Worm (Caenorhabditis elegans) whole organism, L4 larva: ENCODE results near the gene oac-15.
A peak's percentile ranks its signal among the peaks of the same experiment; 100 is the strongest.

Experiments used
- D1046.2 ChIP-seq: fragments of 200-800 bp; sonication (Bioruptor generic); IDR thresholded peaks from 2 replicates; pipeline ENCODE4 v1.3.6; 2022; ENCODE audit warnings: missing genetic modification characterization, missing compliant biosample characterization
- F37D6.2 ChIP-seq: sonication (generic microtip); optimal IDR thresholded peaks from 2 replicates; lab custom pipeline; 2016; ENCODE audit warnings: mild to moderate bottlenecking, missing genetic modification characterization, missing compliant biosample characterization
- F44E2.7 ChIP-seq: fragments of 200-800 bp; sonication (Bioruptor generic); IDR thresholded peaks from 2 replicates; pipeline ENCODE4 v2.1.2; 2022; ENCODE audit warnings: missing genetic modification characterization, missing compliant biosample characterization
- R02D3.7 ChIP-seq: fragments of 150-350 bp; sonication (generic microtip); optimal IDR thresholded peaks from 3 replicates; lab custom pipeline; 2014; ENCODE audit warnings: missing biosample characterization, missing genetic modification characterization
- T20F7.1 ChIP-seq: fragments of 200-800 bp; sonication (Bioruptor generic); optimal IDR thresholded peaks from 2 replicates; lab custom pipeline; 2018; ENCODE audit warnings: mild to moderate bottlenecking, missing genetic modification characterization, missing compliant biosample characterization
- Y5F2A.4 ChIP-seq: fragments of 200-800 bp; sonication (Bioruptor generic); optimal IDR thresholded peaks from 2 replicates; lab custom pipeline; 2018; ENCODE audit warnings: mild to moderate bottlenecking, missing genetic modification characterization, missing compliant biosample characterization
- Y75B8A.6 ChIP-seq: fragments of 200-800 bp; sonication (Bioruptor generic); IDR thresholded peaks from 2 replicates; pipeline ENCODE4 v1.3.6; 2022; ENCODE audit warnings: missing genetic modification reagents, missing genetic modification characterization, missing compliant biosample characterization
- ZK337.2 ChIP-seq: fragments of 200-800 bp; sonication (Bioruptor generic); IDR thresholded peaks from 2 replicates; pipeline ENCODE4 v1.3.6; 2022; ENCODE audit warnings: missing genetic modification reagents, missing genetic modification characterization, missing compliant biosample characterization
- aha-1 ChIP-seq: fragments of 150-350 bp; peaks from one replicate; lab custom pipeline; 2014; ENCODE audit warnings: missing biosample characterization, missing genetic modification characterization
- aly-2 ChIP-seq: sonication (generic microtip); optimal IDR thresholded peaks from 2 replicates; lab custom pipeline; 2018; ENCODE audit warnings: missing biosample characterization, missing genetic modification characterization
- arid-1 ChIP-seq: fragments of 200-800 bp; sonication (Bioruptor generic); conservative IDR thresholded peaks from 2 replicates; pipeline ENCODE4 v1.3.6; 2022; ENCODE audit warnings: missing genetic modification reagents, missing genetic modification characterization, missing compliant biosample characterization
- ceh-20 ChIP-seq: fragments of 200-800 bp; sonication (Bioruptor generic); IDR thresholded peaks from 2 replicates; pipeline ENCODE4 v1.3.6; 2022; ENCODE audit warnings: missing genetic modification reagents, missing genetic modification characterization, missing compliant biosample characterization
- ceh-28 ChIP-seq: fragments of 150-350 bp; optimal IDR thresholded peaks from 2 replicates; lab custom pipeline; 2014; ENCODE audit warnings: missing biosample characterization, missing genetic modification reagents, missing genetic modification characterization
- ceh-32 ChIP-seq: sonication (generic microtip); optimal IDR thresholded peaks from 2 replicates; lab custom pipeline; 2016; ENCODE audit warnings: mild to moderate bottlenecking, missing genetic modification characterization, missing compliant biosample characterization; ENCODE audit not compliant: poor library complexity
- ceh-62 ChIP-seq: sonication (generic microtip); optimal IDR thresholded peaks from 2 replicates; lab custom pipeline; 2017; ENCODE audit warnings: missing biosample characterization, missing genetic modification characterization
- ceh-82 ChIP-seq: sonication (generic microtip); optimal IDR thresholded peaks from 2 replicates; lab custom pipeline; 2017; ENCODE audit warnings: missing biosample characterization, missing genetic modification characterization
- cey-2 ChIP-seq: sonication (generic microtip); optimal IDR thresholded peaks from 3 replicates; lab custom pipeline; 2017; ENCODE audit warnings: missing genetic modification characterization, mild to moderate bottlenecking, missing compliant biosample characterization, antibody characterized with exemption, borderline replicate concordance; ENCODE audit not compliant: insufficient read depth
- daf-12 ChIP-seq: fragments of 150-350 bp; optimal IDR thresholded peaks from 2 replicates; lab custom pipeline; 2014; ENCODE audit warnings: missing biosample characterization, missing genetic modification reagents, missing genetic modification characterization
- daf-8 ChIP-seq: fragments of 200-800 bp; sonication (Bioruptor generic); IDR thresholded peaks from 2 replicates; pipeline ENCODE4 v1.3.6; 2022; ENCODE audit warnings: missing genetic modification characterization, missing compliant biosample characterization
- dmd-6 ChIP-seq: fragments of 200-800 bp; sonication (Bioruptor generic); IDR thresholded peaks from 2 replicates; pipeline ENCODE4 v1.3.6; 2022; ENCODE audit warnings: missing genetic modification reagents, missing genetic modification characterization, missing compliant biosample characterization
- hlh-11 ChIP-seq: fragments of 200-800 bp; sonication (Bioruptor generic); optimal IDR thresholded peaks from 2 replicates; lab custom pipeline; 2018; ENCODE audit warnings: mild to moderate bottlenecking, missing genetic modification characterization, missing compliant biosample characterization
- hlh-30 ChIP-seq: sonication (generic microtip); optimal IDR thresholded peaks from 2 replicates; lab custom pipeline; 2017; ENCODE audit warnings: antibody characterized with exemption, mild to moderate bottlenecking, missing genetic modification characterization, missing compliant biosample characterization; ENCODE audit not compliant: insufficient read depth
- hmg-1.1 ChIP-seq: fragments of 200-800 bp; sonication (Bioruptor generic); IDR thresholded peaks from 2 replicates; pipeline ENCODE4 v1.3.6; 2022; ENCODE audit warnings: missing genetic modification reagents, missing genetic modification characterization, missing compliant biosample characterization
- lin-29 ChIP-seq: fragments of 200-800 bp; sonication (Bioruptor generic); IDR thresholded peaks from 2 replicates; pipeline ENCODE4 v1.3.6; 2022; ENCODE audit warnings: missing genetic modification reagents, missing genetic modification characterization, missing compliant biosample characterization
- madf-5 ChIP-seq, 2 experiments: fragments of 200-800 bp; sonication (Bioruptor generic); IDR thresholded peaks; 2 replicates each; pipeline ENCODE4 v1.3.6; 2022; ENCODE audit warnings: missing compliant biosample characterization in 2 of 2, missing genetic modification characterization in 2 of 2
- madf-9 ChIP-seq: fragments of 200-800 bp; sonication (Bioruptor generic); conservative IDR thresholded peaks from 2 replicates; pipeline ENCODE4 v1.3.6; 2022; ENCODE audit warnings: missing genetic modification reagents, missing genetic modification characterization, missing compliant biosample characterization
- mdt-29 ChIP-seq: fragments of 200-800 bp; sonication (Bioruptor generic); IDR thresholded peaks from 2 replicates; pipeline ENCODE4 v1.3.6; 2022; ENCODE audit warnings: missing genetic modification reagents, missing genetic modification characterization, missing compliant biosample characterization
- mep-1 ChIP-seq: fragments of 150-350 bp; sonication (generic microtip); optimal IDR thresholded peaks from 3 replicates; lab custom pipeline; 2014; ENCODE audit warnings: missing biosample characterization, missing genetic modification characterization
- mxl-2 ChIP-seq: fragments of 200-800 bp; sonication (Bioruptor generic); conservative IDR thresholded peaks from 2 replicates; pipeline ENCODE4 v1.3.6; 2022; ENCODE audit warnings: missing genetic modification reagents, missing genetic modification characterization, missing compliant biosample characterization
- mxl-3 ChIP-seq: fragments of 200-800 bp; sonication (Bioruptor generic); optimal IDR thresholded peaks from 2 replicates; lab custom pipeline; 2018; ENCODE audit warnings: mild to moderate bottlenecking, missing genetic modification characterization, missing compliant biosample characterization
- nhr-11 ChIP-seq: fragments of 150-350 bp; optimal IDR thresholded peaks from 2 replicates; lab custom pipeline; 2014; ENCODE audit warnings: missing biosample characterization, missing genetic modification characterization
- nhr-237 ChIP-seq: sonication (generic microtip); optimal IDR thresholded peaks from 2 replicates; lab custom pipeline; 2017; ENCODE audit warnings: missing biosample characterization, missing genetic modification characterization
- nhr-48 ChIP-seq: sonication (generic microtip); optimal IDR thresholded peaks from 2 replicates; lab custom pipeline; 2016; ENCODE audit warnings: mild to moderate bottlenecking, missing genetic modification characterization, missing compliant biosample characterization
- nhr-6 ChIP-seq: fragments of 150-350 bp; optimal IDR thresholded peaks from 2 replicates; lab custom pipeline; 2014; ENCODE audit warnings: missing biosample characterization, missing genetic modification characterization
- pqm-1 ChIP-seq: sonication (generic microtip); optimal IDR thresholded peaks from 2 replicates; lab custom pipeline; 2017; ENCODE audit warnings: missing biosample characterization, missing genetic modification characterization
- saeg-2 ChIP-seq: fragments of 200-800 bp; sonication (Bioruptor generic); IDR thresholded peaks from 2 replicates; pipeline ENCODE4 v1.3.6; 2022; ENCODE audit warnings: missing genetic modification reagents, missing genetic modification characterization, missing compliant biosample characterization
- snpc-1.2 ChIP-seq: fragments of 200-800 bp; sonication (Bioruptor generic); IDR thresholded peaks from 2 replicates; pipeline ENCODE4 v1.3.6; 2022; ENCODE audit warnings: missing genetic modification reagents, missing genetic modification characterization, missing compliant biosample characterization
- unc-130 ChIP-seq: sonication (generic microtip); optimal IDR thresholded peaks from 2 replicates; lab custom pipeline; 2016; ENCODE audit warnings: missing genetic modification reagents, missing genetic modification characterization, missing compliant biosample characterization
- unc-62 ChIP-seq, 3 experiments: fragments of 150-350 bp in 1 of 3; sonication (generic microtip); optimal IDR thresholded peaks in 2 of 3; peaks in 1 of 3; 1 replicate in 1 of 3; 2 replicates in 2 of 3; lab custom pipeline; 2014 to 2017; ENCODE audit warnings: missing biosample characterization in 3 of 3, missing genetic modification characterization in 3 of 3, missing genetic modification reagents in 3 of 3, missing genotype in 1 of 3
- vab-7 ChIP-seq: fragments of 200-800 bp; sonication (Bioruptor generic); IDR thresholded peaks from 2 replicates; pipeline ENCODE4 v1.3.6; 2022; ENCODE audit warnings: missing genetic modification reagents, missing genetic modification characterization, missing compliant biosample characterization
- zfp-2 ChIP-seq: sonication (generic microtip); optimal IDR thresholded peaks from 2 replicates; lab custom pipeline; 2016; ENCODE audit warnings: mild to moderate bottlenecking, missing genetic modification characterization, missing compliant biosample characterization
- zip-2 ChIP-seq: fragments of 150-350 bp; optimal IDR thresholded peaks from 2 replicates; lab custom pipeline; 2014; ENCODE audit warnings: missing biosample characterization, missing genetic modification characterization
- ztf-11 ChIP-seq: fragments of 150-350 bp; optimal IDR thresholded peaks from 2 replicates; lab custom pipeline; 2014; ENCODE audit warnings: missing biosample characterization, missing genetic modification characterization

The oac-15 gene

ce11 chrV:16209837-16210236 is at the start of gene oac-15:
TSS of gene oac-15 (minus strand) at chrV:16209937.
- no peak for TF ChIP-seq aly-2
- peak; percentile 80 for TF ChIP-seq aha-1
- TF ChIP-seq lin-29 (GFP tag; lab: Robert Waterston, UW), result no peak
- TF ChIP-seq Y5F2A.4, result no peak
- TF ChIP-seq ceh-32, result no peak
- TF ChIP-seq mxl-2 (GFP tag; lab: Robert Waterston, UW), result no peak
- no peak for TF ChIP-seq zip-2 (tag; lab: Kevin White, UChicago)
- TF ChIP-seq arid-1 (GFP tag; lab: Robert Waterston, UW), result no peak
- TF ChIP-seq, all 104 proteins: peak for 1

DNA sequence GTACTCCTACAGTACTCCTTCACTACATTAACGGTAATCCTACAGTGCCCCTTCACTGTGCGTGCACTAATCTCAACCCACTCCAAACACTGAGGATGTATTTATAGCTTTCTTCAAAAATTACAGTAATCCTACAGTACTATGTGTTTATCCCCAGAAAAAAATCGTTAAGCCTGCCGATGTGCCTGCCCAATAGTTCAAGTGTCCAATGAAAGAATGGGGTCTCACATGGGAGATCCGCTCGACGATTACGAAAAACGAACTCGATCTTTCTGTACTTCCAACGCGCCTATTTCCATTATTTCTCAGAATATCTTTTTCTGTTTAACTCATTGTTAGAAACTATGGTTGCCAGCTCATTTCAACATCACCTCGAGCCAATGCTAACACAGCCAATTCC is 48.4 kb upstream of the oac-15 start, which contains the start of gene nhr-218:
Gene nhr-218, plus strand, starts transcription at position 301 of the 400 bp plus-strand sequence.
- TF ChIP-seq D1046.2 (GFP tag; lab: Robert Waterston, UW) (no peak), nhr-237 (tag; lab: Kevin White, UChicago) (no peak), hlh-30 (tag; lab: Kevin White, UChicago) (no peak), mxl-3 (GFP tag; lab: Kevin White, UChicago) (no peak), cey-2 (tag; lab: Kevin White, UChicago) (no peak), unc-62 (GFP tag; optimal IDR thresholded peaks at IDR 0.05 in 1 of 2; lab: Kevin White, UChicago) (peak in 1 of 2 experiments; percentile 33), unc-62 (tag; optimal IDR thresholded peaks at IDR 0.05; lab: Kevin White, UChicago) (no peak)

DNA sequence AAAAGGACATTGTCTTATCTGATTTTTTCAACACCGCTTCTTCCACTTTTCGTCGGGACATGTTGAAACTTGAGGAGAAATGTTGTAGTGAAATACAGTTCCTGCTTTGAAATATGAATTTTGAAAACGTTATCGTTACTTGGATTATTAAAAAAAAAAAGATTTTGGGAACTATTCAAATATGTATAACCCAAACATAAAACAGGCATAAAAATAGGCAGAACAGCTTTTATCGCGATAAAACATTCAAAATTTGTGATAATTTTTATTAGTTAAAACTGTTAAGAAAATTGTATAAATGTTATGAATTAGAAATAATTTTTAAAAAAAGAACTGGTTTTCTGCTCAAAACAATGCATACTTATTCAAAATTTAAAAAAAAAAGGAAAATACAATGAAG is 46.7 kb upstream of the oac-15 start, which contains the start of gene bgnt-1.3:
Gene bgnt-1.3, minus strand, starts transcription at position 101 of the 400 bp plus-strand sequence.
- TF ChIP-seq dmd-6 (GFP tag; lab: Robert Waterston, UW), result no peak
- no peak for TF ChIP-seq pqm-1
- no peak for TF ChIP-seq nhr-6
- TF ChIP-seq snpc-1.2 (GFP tag; lab: Robert Waterston, UW), result no peak
- TF ChIP-seq daf-8 (GFP tag; lab: Robert Waterston, UW), result no peak
- no peak for TF ChIP-seq mxl-3 (GFP tag; lab: Kevin White, UChicago)
- TF ChIP-seq daf-12 (tag; lab: Kevin White, UChicago), result no peak
- TF ChIP-seq saeg-2 (GFP tag; lab: Robert Waterston, UW), result no peak
- no peak for TF ChIP-seq mdt-29 (GFP tag; lab: Robert Waterston, UW)
- no peak for TF ChIP-seq ceh-62 (tag; lab: Kevin White, UChicago)
- no peak for TF ChIP-seq ceh-20 (GFP tag; lab: Robert Waterston, UW)
- TF ChIP-seq ceh-28, result no peak
- TF ChIP-seq ZK337.2 (GFP tag; lab: Robert Waterston, UW), result no peak
- no peak for TF ChIP-seq Y75B8A.6 (GFP tag; lab: Robert Waterston, UW)
- TF ChIP-seq hmg-1.1, result no peak
- TF ChIP-seq unc-130 (GFP tag; lab: Kevin White, UChicago), result no peak
- no peak for TF ChIP-seq nhr-48
- TF ChIP-seq ztf-11 (tag; lab: Kevin White, UChicago), result no peak
- TF ChIP-seq F37D6.2, result no peak

ce11 chrV:16253687-16254086 is 44.0 kb upstream of the oac-15 start, which contains the start of gene gcy-20:
TSS of gene gcy-20 (minus strand) at chrV:16253787.
- TF ChIP-seq mdt-29 (GFP tag; lab: Robert Waterston, UW), result no peak
- TF ChIP-seq vab-7 (GFP tag; lab: Robert Waterston, UW), result no peak
- TF ChIP-seq hlh-11 (tag; lab: Kevin White, UChicago), result no peak
- TF ChIP-seq madf-9 (GFP tag; lab: Robert Waterston, UW), result no peak
- TF ChIP-seq mep-1, result no peak
- TF ChIP-seq zfp-2, result no peak
- TF ChIP-seq nhr-11, result no peak
- TF ChIP-seq F44E2.7 (GFP tag; lab: Robert Waterston, UW), result no peak
- TF ChIP-seq T20F7.1 (GFP tag; lab: Kevin White, UChicago), result no peak
- no peak for TF ChIP-seq madf-5 (GFP tag; IDR thresholded peaks at IDR 0.05; lab: Robert Waterston, UW)
- TF ChIP-seq ceh-82 (tag; lab: Kevin White, UChicago), result no peak
- no peak for TF ChIP-seq R02D3.7 (tag; lab: Kevin White, UChicago)
